Fruit fly (Drosophila melanogaster): ENCODE data around the gene RpL24.

RpL24 gene

DNA sequence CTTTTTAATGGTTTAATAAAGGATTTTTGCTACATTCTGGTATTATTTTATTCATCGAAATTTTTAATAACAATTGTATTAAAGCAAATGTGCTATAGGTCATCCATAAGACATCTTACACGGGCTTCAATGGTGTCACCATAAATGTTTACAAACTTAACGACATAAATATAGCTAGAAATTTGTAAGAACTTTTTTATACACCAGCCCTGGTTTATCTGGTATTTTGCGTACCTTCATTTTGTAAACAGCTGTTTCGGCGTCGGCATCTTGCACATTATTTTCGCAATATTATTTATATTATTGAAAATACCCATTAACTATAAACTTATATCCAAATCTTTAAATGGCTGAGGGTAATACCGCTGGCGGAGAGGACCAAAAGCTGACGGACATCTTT, 27.6 kb downstream of the RpL24 start, which contains the start of gene Tap42:
Gene Tap42 (plus strand): TSS at position 240 of the 400 bp plus-strand sequence.
- no peak for TF ChIP-seq Hnf4 (GFP tag; optimal IDR thresholded peaks at IDR 0.05)
- no peak for TF ChIP-seq ey (GFP tag; optimal IDR thresholded peaks at IDR 0.05)
- peak; percentile 64 for TF ChIP-seq Myc (optimal IDR thresholded peaks at IDR 0.05)
- peak in 1 of 2 experiments; percentile 29 for TF ChIP-seq foxo (GFP tag; optimal IDR thresholded peaks at IDR 0.05)
- TF ChIP-seq dl (GFP tag; optimal IDR thresholded peaks at IDR 0.05; ENCODE audit: insufficient read depth in 1 of 2, partially characterized antibody in 2 of 2), result no peak
- peak; percentile 3 for TF ChIP-seq fru (GFP tag; optimal IDR thresholded peaks at IDR 0.05)
- no peak for TF ChIP-seq CG9705 (GFP tag; optimal IDR thresholded peaks at IDR 0.05)
- TF ChIP-seq brk (GFP tag; optimal IDR thresholded peaks at IDR 0.05), result peak; percentile 40
- TF ChIP-seq Jra (GFP tag; optimal IDR thresholded peaks at IDR 0.05), result no peak
- no peak for TF ChIP-seq Dif (GFP tag; optimal IDR thresholded peaks at IDR 0.05; ENCODE audit: partially characterized antibody)
- TF ChIP-seq Sp1 (GFP tag; optimal IDR thresholded peaks at IDR 0.05), result peak; percentile 14
- TF ChIP-seq HLH106 (tag; optimal IDR thresholded peaks at IDR 0.05), result no peak
- TF ChIP-seq psq (GFP tag; optimal IDR thresholded peaks at IDR 0.05), result no peak
- TF ChIP-seq Dfd (GFP tag; optimal IDR thresholded peaks at IDR 0.05), result no peak
- TF ChIP-seq h (GFP tag; optimal IDR thresholded peaks at IDR 0.05), result peak; percentile 17
- TF ChIP-seq CG32264 (GFP tag; optimal IDR thresholded peaks at IDR 0.05), result no peak
- TF ChIP-seq Rel (GFP tag; optimal IDR thresholded peaks at IDR 0.05), result no peak
- no peak for TF ChIP-seq Rel (tag; optimal IDR thresholded peaks at IDR 0.05)
- TF ChIP-seq N (GFP tag; optimal IDR thresholded peaks at IDR 0.05), result no peak
- TF ChIP-seq rgr (GFP tag; optimal IDR thresholded peaks at IDR 0.05), result no peak
- TF ChIP-seq Hr83 (GFP tag; optimal IDR thresholded peaks at IDR 0.05; ENCODE audit: poor library complexity, severe bottlenecking), result no peak
- TF ChIP-seq sage (GFP tag; optimal IDR thresholded peaks at IDR 0.05), result peak; percentile 76
- TF ChIP-seq br (GFP tag; optimal IDR thresholded peaks at IDR 0.05), result no peak
- no peak for TF ChIP-seq pan (optimal IDR thresholded peaks at IDR 0.05)
- no peak for TF ChIP-seq CrebA (GFP tag; optimal IDR thresholded peaks at IDR 0.05; ENCODE audit: borderline replicate concordance)
- TF ChIP-seq Hr78 (GFP tag; optimal IDR thresholded peaks at IDR 0.05), result no peak
- TF ChIP-seq usp (GFP tag; optimal IDR thresholded peaks at IDR 0.05), result no peak
- TF ChIP-seq Mio (GFP tag; optimal IDR thresholded peaks at IDR 0.05), result no peak
- TF ChIP-seq Vsx2 (GFP tag; optimal IDR thresholded peaks at IDR 0.05; ENCODE audit: partially characterized antibody), result no peak
- TF ChIP-seq woc (GFP tag; optimal IDR thresholded peaks at IDR 0.05), result peak; percentile 52
- TF ChIP-seq jim (GFP tag; optimal IDR thresholded peaks at IDR 0.05), result no peak
- TF ChIP-seq lola (GFP tag; optimal IDR thresholded peaks at IDR 0.05), result no peak
- no peak for TF ChIP-seq dsf (GFP tag; optimal IDR thresholded peaks at IDR 0.05; ENCODE audit: borderline replicate concordance)
- TF ChIP-seq sv (GFP tag; optimal IDR thresholded peaks at IDR 0.05), result peak; percentile 31
- no peak for TF ChIP-seq dmrt93B (GFP tag; optimal IDR thresholded peaks at IDR 0.05)
- no peak for TF ChIP-seq tai (GFP tag; optimal IDR thresholded peaks at IDR 0.05)
- TF ChIP-seq OdsH (GFP tag; optimal IDR thresholded peaks at IDR 0.05), result no peak
- TF ChIP-seq Abd-B (GFP tag; optimal IDR thresholded peaks at IDR 0.05), result no peak
- no peak for TF ChIP-seq GATAd (GFP tag; optimal IDR thresholded peaks at IDR 0.05)

dm6 chr2L:13366109-13366747, 28.7 kb downstream of the RpL24 start, which contains the start of the genes Nnp-1 and Grx3:
Nnp-1 (minus strand) TSS chr2L:13366189.
Grx3 (plus strand) TSS chr2L:13366447.
- no peak for TF ChIP-seq tai (GFP tag; optimal IDR thresholded peaks at IDR 0.05)
- TF ChIP-seq woc (GFP tag; optimal IDR thresholded peaks at IDR 0.05), result peak; percentile 46
- peak; percentile 53 for TF ChIP-seq dmrt93B (GFP tag; optimal IDR thresholded peaks at IDR 0.05)
- TF ChIP-seq brk (GFP tag; optimal IDR thresholded peaks at IDR 0.05), result peak; percentile 35
- peak; percentile 20 for TF ChIP-seq OdsH (GFP tag; optimal IDR thresholded peaks at IDR 0.05)
- TF ChIP-seq Rel (GFP tag; optimal IDR thresholded peaks at IDR 0.05), result no peak
- no peak for TF ChIP-seq Rel (tag; optimal IDR thresholded peaks at IDR 0.05)
- TF ChIP-seq HLH106 (tag; optimal IDR thresholded peaks at IDR 0.05), result peak; percentile 82
- TF ChIP-seq CG9705 (GFP tag; optimal IDR thresholded peaks at IDR 0.05), result peak; percentile 54
- TF ChIP-seq Jra (GFP tag; optimal IDR thresholded peaks at IDR 0.05), result no peak
- no peak for TF ChIP-seq jim (GFP tag; optimal IDR thresholded peaks at IDR 0.05)
- TF ChIP-seq Hr83 (GFP tag; optimal IDR thresholded peaks at IDR 0.05; ENCODE audit: poor library complexity, severe bottlenecking), result no peak
- peak; percentile 1 for TF ChIP-seq h (GFP tag; optimal IDR thresholded peaks at IDR 0.05)
- peak; percentile 24 for TF ChIP-seq sv (GFP tag; optimal IDR thresholded peaks at IDR 0.05)
- no peak for TF ChIP-seq Sp1 (GFP tag; optimal IDR thresholded peaks at IDR 0.05)
- TF ChIP-seq GATAd (GFP tag; optimal IDR thresholded peaks at IDR 0.05), result no peak
- no peak for TF ChIP-seq Hr78 (GFP tag; optimal IDR thresholded peaks at IDR 0.05)
- peak; percentile 22 for TF ChIP-seq ey (GFP tag; optimal IDR thresholded peaks at IDR 0.05)
- TF ChIP-seq psq (GFP tag; optimal IDR thresholded peaks at IDR 0.05), result peak; percentile 48
- TF ChIP-seq dsf (GFP tag; optimal IDR thresholded peaks at IDR 0.05; ENCODE audit: borderline replicate concordance), result no peak
- TF ChIP-seq foxo (GFP tag; optimal IDR thresholded peaks at IDR 0.05), result peak in 1 of 2 experiments; percentile 62
- TF ChIP-seq Abd-B (GFP tag; optimal IDR thresholded peaks at IDR 0.05), result no peak
- TF ChIP-seq Hnf4 (GFP tag; optimal IDR thresholded peaks at IDR 0.05), result no peak
- TF ChIP-seq Myc (optimal IDR thresholded peaks at IDR 0.05), result peak; percentile 90

Data from whole organism, wandering third instar larva.